Fruit fly (Drosophila melanogaster): ENCODE results near the gene CG7148.

CG7148 gene

DNA sequence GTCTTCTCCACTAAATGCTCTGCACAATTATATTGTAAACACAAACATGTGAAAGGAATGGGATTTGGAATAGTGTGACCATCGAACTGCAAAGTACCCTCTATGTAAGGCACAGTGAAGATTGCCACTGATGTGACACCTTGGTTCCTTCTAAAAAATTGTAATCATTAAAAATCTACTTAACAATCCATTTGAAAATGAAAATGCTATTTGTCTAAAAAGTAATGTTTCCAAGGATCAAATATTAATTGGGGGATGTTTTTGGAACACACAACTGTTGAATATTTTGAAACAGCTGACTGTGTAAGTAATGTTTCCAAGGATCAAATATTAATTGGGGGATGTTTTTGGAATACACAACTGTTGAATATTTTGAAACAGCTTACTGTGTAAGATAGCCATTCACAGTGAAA, 3.9 kb downstream of the CG7148 start, which contains the start of gene CG32448 (continued):
- TF ChIP-seq chinmo (GFP tag; IDR thresholded peaks at IDR 0.05; ENCODE audit: partially characterized antibody) (no peak), Mes4 (GFP tag; optimal IDR thresholded peaks at IDR 0.05) (peak; percentile 32), mld (GFP tag; IDR thresholded peaks at IDR 0.05; ENCODE audit: partially characterized antibody) (no peak), CG3995 (GFP tag; optimal IDR thresholded peaks at IDR 0.05) (peak; percentile 22), amos (GFP tag; IDR thresholded peaks at IDR 0.05; ENCODE audit: partially characterized antibody) (no peak), unc-4 (GFP tag; IDR thresholded peaks at IDR 0.05; ENCODE audit: partially characterized antibody) (no peak), CG11093 (GFP tag; IDR thresholded peaks at IDR 0.05) (peak; percentile 67), CG6654 (GFP tag; optimal IDR thresholded peaks at IDR 0.05) (no peak), dm (GFP tag; optimal IDR thresholded peaks at IDR 0.05) (peak; percentile 76)

DNA sequence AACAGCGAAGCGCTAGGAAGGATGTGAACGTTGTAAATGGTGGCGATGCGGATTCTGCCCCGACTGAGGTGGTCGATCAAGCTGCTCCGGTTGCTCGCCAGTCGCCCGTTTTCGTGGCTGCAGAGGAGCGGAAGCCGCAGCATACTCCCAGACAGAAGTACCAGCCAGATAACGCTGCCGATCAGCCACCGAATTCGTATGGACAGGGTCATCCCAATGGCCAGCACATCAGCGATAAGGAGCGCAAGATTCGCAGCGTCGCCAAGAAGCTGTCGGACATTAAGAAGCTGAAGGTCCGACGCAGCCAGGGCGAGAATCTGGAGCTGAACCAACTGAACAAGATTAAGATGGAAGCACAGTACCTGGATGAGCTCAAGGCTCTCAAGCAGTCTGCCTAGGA, 4.9 kb downstream of the CG7148 start:
- no peak for TF ChIP-seq knrl (GFP tag; IDR thresholded peaks at IDR 0.05; ENCODE audit: partially characterized antibody)
- TF ChIP-seq CG13123 (GFP tag; optimal IDR thresholded peaks at IDR 0.05), result no peak
- TF ChIP-seq al (GFP tag; IDR thresholded peaks at IDR 0.05), result no peak
- TF ChIP-seq vnd (GFP tag; IDR thresholded peaks at IDR 0.05; ENCODE audit: partially characterized antibody), result no peak

DNA sequence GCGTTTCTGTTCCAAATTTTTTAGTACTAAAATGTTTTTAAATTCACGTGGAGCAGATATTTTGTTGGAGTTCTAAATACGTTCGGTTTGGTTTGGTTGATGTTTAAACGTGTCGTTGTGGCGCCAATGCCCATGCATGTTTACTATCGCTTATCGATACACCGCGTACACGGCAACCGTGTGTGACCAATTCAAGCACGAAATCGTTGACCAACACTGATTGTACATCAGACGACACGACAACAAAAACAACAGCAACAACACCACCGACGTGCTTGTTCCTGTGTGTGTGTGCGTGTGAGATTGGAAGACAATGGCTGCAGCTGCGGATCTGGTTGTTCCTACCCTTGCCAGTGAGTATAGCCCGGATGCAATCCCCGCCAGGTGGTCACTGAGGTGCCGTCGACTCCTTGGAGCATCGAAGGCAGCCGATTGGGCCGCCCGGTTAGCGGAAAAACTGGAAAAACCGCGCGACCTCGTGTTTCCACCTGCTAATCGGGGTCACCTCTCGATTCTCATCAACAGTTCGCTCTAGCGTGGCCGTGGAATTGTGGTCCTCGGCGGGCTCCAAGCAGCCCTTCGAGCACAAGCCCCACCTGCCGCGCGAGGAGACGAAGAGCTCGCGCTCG, 7.2 kb downstream of the CG7148 start, which contains the start of gene eIF2A:
Gene eIF2A (plus strand): TSS at position 16 of the 629 bp plus-strand sequence.
- peak; percentile 27 for TF ChIP-seq CG6765 (GFP tag; optimal IDR thresholded peaks at IDR 0.05)
- no peak for TF ChIP-seq CG3726 (GFP tag; IDR thresholded peaks at IDR 0.05)
- TF ChIP-seq Dip2 (GFP tag; IDR thresholded peaks at IDR 0.05), result no peak
- TF ChIP-seq Sin3A (optimal IDR thresholded peaks at IDR 0.05), result peak; percentile 69
- TF ChIP-seq CG1602 (GFP tag; optimal IDR thresholded peaks at IDR 0.05), result peak; percentile 30
- TF ChIP-seq CG10462 (GFP tag; optimal IDR thresholded peaks at IDR 0.05), result no peak
- peak; percentile 52 for TF ChIP-seq Max (GFP tag; optimal IDR thresholded peaks at IDR 0.05)
- peak; percentile 71 for TF ChIP-seq Side (GFP tag; optimal IDR thresholded peaks at IDR 0.05)
- TF ChIP-seq CG7556 (GFP tag; optimal IDR thresholded peaks at IDR 0.05), result peak; percentile 15
- TF ChIP-seq lov (optimal IDR thresholded peaks at IDR 0.05), result no peak
- peak; percentile 73; the same call in 1 of the 3 replicates for TF ChIP-seq lov (GFP tag; IDR thresholded peaks at IDR 0.05)
- peak; percentile 24 for TF ChIP-seq BtbVII (GFP tag; optimal IDR thresholded peaks at IDR 0.05)
- no peak for TF ChIP-seq lab (GFP tag; optimal IDR thresholded peaks at IDR 0.05)
- TF ChIP-seq Lim3 (GFP tag; IDR thresholded peaks at IDR 0.05), result no peak
- peak; percentile 66; the same call in 2 of the 3 replicates for TF ChIP-seq Dbx (GFP tag; IDR thresholded peaks at IDR 0.05)
- peak; percentile 56 for TF ChIP-seq CG12155 (GFP tag; optimal IDR thresholded peaks at IDR 0.05)
- peak; percentile 94 for TF ChIP-seq HmgZ (tag; optimal IDR thresholded peaks at IDR 0.05)
- 0 out of 2 replicates have a peak, but pooled peaks have one; percentile 21 for TF ChIP-seq peb (GFP tag; IDR thresholded peaks at IDR 0.05)
- TF ChIP-seq CG32767 (GFP tag; IDR thresholded peaks at IDR 0.05), result no peak
- TF ChIP-seq CG4707 (GFP tag; optimal IDR thresholded peaks at IDR 0.05), result peak; percentile 2
- TF ChIP-seq Chrac-16 (GFP tag; optimal IDR thresholded peaks at IDR 0.05), result peak; percentile 25
- no peak for TF ChIP-seq Fer2 (tag; optimal IDR thresholded peaks at IDR 0.05)
- peak; percentile 79 for TF ChIP-seq Lhr (GFP tag; optimal IDR thresholded peaks at IDR 0.05)
- TF ChIP-seq CG18619 (GFP tag; optimal IDR thresholded peaks at IDR 0.05), result no peak
- peak; percentile 21 for TF ChIP-seq Six4 (GFP tag; optimal IDR thresholded peaks at IDR 0.05)
- no peak for TF ChIP-seq Deaf1 (tag; optimal IDR thresholded peaks at IDR 0.05)
- peak; percentile 99 for TF ChIP-seq Dp (GFP tag; optimal IDR thresholded peaks at IDR 0.05)
- no peak for TF ChIP-seq CG8388 (GFP tag; optimal IDR thresholded peaks at IDR 0.05)
- TF ChIP-seq CG33213 (GFP tag; optimal IDR thresholded peaks at IDR 0.05), result peak; percentile 85
- no peak for TF ChIP-seq gce (GFP tag; IDR thresholded peaks at IDR 0.05)
- TF ChIP-seq en (GFP tag; optimal IDR thresholded peaks at IDR 0.05), result no peak
- TF ChIP-seq CG13296 (GFP tag; optimal IDR thresholded peaks at IDR 0.05), result peak; percentile 51
- peak; percentile 28 for TF ChIP-seq fd102C (GFP tag; optimal IDR thresholded peaks at IDR 0.05)
- peak; percentile 89 for TF ChIP-seq dm (GFP tag; optimal IDR thresholded peaks at IDR 0.05)
- TF ChIP-seq fd3F (GFP tag; optimal IDR thresholded peaks at IDR 0.05), result peak; percentile 0
